Fruit fly (Drosophila melanogaster) whole organism, prepupa: ENCODE results near the gene CG13056.

ENCODE experiments used
- CG10631 ChIP-seq: fragments of 200-800 bp; sonication (Bioruptor generic); optimal IDR thresholded peaks from 2 replicates; lab custom pipeline; 2016; ENCODE audit warnings: missing biosample characterization, missing genetic modification characterization
- CG11762 ChIP-seq: fragments of 200-800 bp; sonication (Bioruptor generic); optimal IDR thresholded peaks from 3 replicates; lab custom pipeline; 2016; ENCODE audit warnings: missing biosample characterization, missing genetic modification characterization; ENCODE audit not compliant: insufficient read depth
- CG1621 ChIP-seq: fragments of 200-800 bp; sonication (Bioruptor generic); optimal IDR thresholded peaks from 3 replicates; lab custom pipeline; 2018; ENCODE audit warnings: missing biosample characterization, mild to moderate bottlenecking, missing genetic modification characterization
- CG16779 ChIP-seq: fragments of 200-800 bp; sonication (Bioruptor generic); optimal IDR thresholded peaks from 3 replicates; lab custom pipeline; 2017; ENCODE audit warnings: missing biosample characterization, mild to moderate bottlenecking, missing genetic modification characterization
- CG31627 ChIP-seq: fragments of 200-800 bp; sonication (Bioruptor generic); optimal IDR thresholded peaks from 3 replicates; lab custom pipeline; 2016; ENCODE audit warnings: missing biosample characterization, missing genetic modification characterization
- CG32006 ChIP-seq: fragments of 200-800 bp; sonication (Bioruptor generic); optimal IDR thresholded peaks from 3 replicates; lab custom pipeline; 2017; ENCODE audit warnings: missing biosample characterization, mild to moderate bottlenecking, missing genetic modification characterization
- CG3919 ChIP-seq: fragments of 200-800 bp; sonication (Bioruptor generic); optimal IDR thresholded peaks from 3 replicates; lab custom pipeline; 2016; ENCODE audit warnings: missing biosample characterization, missing genetic modification characterization
- CG4318 ChIP-seq: fragments of 200-800 bp; sonication (Bioruptor generic); optimal IDR thresholded peaks from 3 replicates; lab custom pipeline; 2017; ENCODE audit warnings: missing biosample characterization, mild to moderate bottlenecking, missing genetic modification characterization
- CG6276 ChIP-seq: fragments of 200-800 bp; sonication (Bioruptor generic); optimal IDR thresholded peaks from 2 replicates; lab custom pipeline; 2017; ENCODE audit warnings: missing biosample characterization, mild to moderate bottlenecking, missing genetic modification characterization
- CG6808 ChIP-seq: fragments of 200-800 bp; sonication (Bioruptor generic); optimal IDR thresholded peaks from 3 replicates; lab custom pipeline; 2017; ENCODE audit warnings: missing biosample characterization, missing genetic modification characterization, mild to moderate bottlenecking, moderate library complexity, missing genetic modification reagents
- CG6854 ChIP-seq: fragments of 200-800 bp; sonication (Bioruptor generic); optimal IDR thresholded peaks from 2 replicates; lab custom pipeline; 2017; ENCODE audit warnings: missing biosample characterization, mild to moderate bottlenecking, missing genetic modification characterization
- CG8319 ChIP-seq: fragments of 200-800 bp; sonication (Bioruptor generic); optimal IDR thresholded peaks from 3 replicates; lab custom pipeline; 2016; ENCODE audit warnings: missing biosample characterization, missing genetic modification characterization
- CG8632 ChIP-seq: fragments of 200-800 bp; sonication (Bioruptor generic); optimal IDR thresholded peaks from 3 replicates; lab custom pipeline; 2016; ENCODE audit warnings: missing biosample characterization, missing genetic modification characterization
- CG9139 ChIP-seq: fragments of 200-800 bp; sonication (Bioruptor generic); optimal IDR thresholded peaks from 3 replicates; lab custom pipeline; 2017; ENCODE audit warnings: missing biosample characterization, mild to moderate bottlenecking, missing genetic modification characterization
- Eip75B ChIP-seq: fragments of 200-800 bp; sonication (Bioruptor generic); optimal IDR thresholded peaks from 3 replicates; lab custom pipeline; 2016; ENCODE audit warnings: missing biosample characterization, missing genetic modification characterization
- Ets96B ChIP-seq: fragments of 200-800 bp; optimal IDR thresholded peaks from 2 replicates; lab custom pipeline; 2019; ENCODE audit warnings: missing biosample characterization, mild to moderate bottlenecking, missing genetic modification characterization, moderate library complexity
- Gug ChIP-seq: fragments of 200-800 bp; sonication (Bioruptor generic); IDR thresholded peaks from 2 replicates; pipeline ENCODE4 v1.3.6; 2022; ENCODE audit warnings: missing biosample characterization, missing genetic modification characterization
- Hr39 ChIP-seq: fragments of 200-800 bp; sonication (Bioruptor generic); optimal IDR thresholded peaks from 2 replicates; lab custom pipeline; 2016; ENCODE audit warnings: missing biosample characterization, missing genetic modification characterization
- Hr4 ChIP-seq: fragments of 200-800 bp; sonication (Bioruptor generic); optimal IDR thresholded peaks from 3 replicates; lab custom pipeline; 2016; ENCODE audit warnings: missing biosample characterization, missing genetic modification characterization
- Lpt ChIP-seq: fragments of 200-800 bp; sonication (Bioruptor generic); optimal IDR thresholded peaks from 3 replicates; lab custom pipeline; 2016; ENCODE audit warnings: missing biosample characterization, missing genetic modification characterization
- Met ChIP-seq: fragments of 200-800 bp; sonication (Bioruptor generic); optimal IDR thresholded peaks from 3 replicates; lab custom pipeline; 2016; ENCODE audit warnings: missing biosample characterization, missing genetic modification characterization
- Smox ChIP-seq: fragments of 200-800 bp; sonication (Bioruptor generic); optimal IDR thresholded peaks from 3 replicates; lab custom pipeline; 2016; ENCODE audit warnings: missing biosample characterization, missing genetic modification characterization
- achi ChIP-seq: fragments of 200-800 bp; sonication (Bioruptor generic); optimal IDR thresholded peaks from 3 replicates; lab custom pipeline; 2016; ENCODE audit warnings: missing biosample characterization, missing genetic modification characterization
- cyc ChIP-seq: fragments of 200-800 bp; sonication (Bioruptor generic); optimal IDR thresholded peaks from 3 replicates; lab custom pipeline; 2016; ENCODE audit warnings: missing biosample characterization, missing genetic modification characterization
- dac ChIP-seq: fragments of 200-800 bp; sonication (Bioruptor generic); optimal IDR thresholded peaks from 2 replicates; lab custom pipeline; 2017; ENCODE audit warnings: missing biosample characterization, mild to moderate bottlenecking, missing genetic modification characterization
- eg ChIP-seq: fragments of 200-800 bp; sonication (Bioruptor generic); IDR thresholded peaks from 3 replicates; pipeline ENCODE4 v1.3.6; 2022; ENCODE audit warnings: missing biosample characterization, missing genetic modification characterization
- fd85E ChIP-seq: fragments of 200-800 bp; sonication (Bioruptor generic); optimal IDR thresholded peaks from 3 replicates; lab custom pipeline; 2016; ENCODE audit warnings: missing biosample characterization, missing genetic modification characterization
- fkh ChIP-seq: fragments of 200-800 bp; sonication (Bioruptor generic); optimal IDR thresholded peaks from 3 replicates; lab custom pipeline; 2017; ENCODE audit warnings: missing biosample characterization, mild to moderate bottlenecking, missing genetic modification characterization, moderate library complexity
- lz ChIP-seq: fragments of 200-800 bp; sonication (Bioruptor generic); optimal IDR thresholded peaks from 3 replicates; lab custom pipeline; 2016; ENCODE audit warnings: missing biosample characterization, missing genetic modification characterization
- net ChIP-seq: fragments of 200-800 bp; sonication (Bioruptor generic); optimal IDR thresholded peaks from 3 replicates; lab custom pipeline; 2016; ENCODE audit warnings: missing biosample characterization, missing genetic modification characterization
- pdm3 ChIP-seq: fragments of 200-800 bp; sonication (Bioruptor generic); optimal IDR thresholded peaks from 3 replicates; lab custom pipeline; 2016; ENCODE audit warnings: missing biosample characterization, missing genetic modification characterization
- salr ChIP-seq, 2 experiments: fragments of 200-800 bp; sonication (Bioruptor generic); optimal IDR thresholded peaks; 3 replicates each; lab custom pipeline; 2016 to 2018; ENCODE audit warnings: missing biosample characterization in 2 of 2, missing genetic modification characterization in 2 of 2, mild to moderate bottlenecking in 1 of 2
- ss ChIP-seq, 2 experiments: fragments of 200-800 bp; sonication (Bioruptor generic); optimal IDR thresholded peaks; 2 replicates in 1 of 2; 3 replicates in 1 of 2; lab custom pipeline; 2017 to 2018; ENCODE audit warnings: mild to moderate bottlenecking in 2 of 2, missing biosample characterization in 2 of 2, missing genetic modification characterization in 2 of 2, moderate library complexity in 1 of 2
- svp ChIP-seq: fragments of 200-800 bp; sonication (Bioruptor generic); peaks from one replicate; lab custom pipeline; 2016; ENCODE audit warnings: missing biosample characterization, missing genetic modification characterization

The CG13056 gene

DNA sequence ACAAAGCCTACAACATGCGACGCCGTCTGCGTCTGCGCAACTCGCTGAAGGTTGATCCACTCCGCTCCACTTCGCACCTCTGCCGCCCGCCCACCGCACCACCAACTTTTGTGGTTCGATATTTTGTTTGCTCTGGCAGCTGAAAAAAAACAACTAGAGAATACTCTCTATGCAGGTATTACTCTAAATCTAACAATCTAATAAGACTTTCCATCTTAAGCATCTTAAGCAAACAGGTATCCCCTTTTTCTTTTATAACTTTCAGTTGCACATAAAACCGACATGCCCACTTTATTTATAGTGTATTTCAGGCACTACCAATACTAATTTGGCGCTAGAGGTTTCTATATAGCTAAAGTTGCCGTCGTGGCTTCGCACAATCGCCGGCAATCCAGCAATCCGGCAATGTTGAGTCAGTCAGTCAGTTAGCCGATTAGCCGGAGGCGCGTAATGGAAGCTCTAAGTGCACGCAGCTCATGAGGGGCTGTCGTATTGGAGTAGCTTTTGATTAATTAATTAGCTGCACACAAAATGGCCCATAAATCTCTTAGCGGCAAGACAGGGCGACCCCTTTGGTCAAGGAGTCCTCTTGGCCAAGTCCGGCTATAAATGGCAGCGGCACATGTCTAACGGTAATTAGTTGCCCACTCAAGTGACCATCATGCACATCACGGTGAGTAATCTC, 4.8 kb upstream of the CG13056 start, which contains the start of gene CG13058 (continued):
- TF ChIP-seq salr (GFP tag; optimal IDR thresholded peaks at IDR 0.05; lab: Kevin White, UChicago), result peak; percentile 42 to 64
- TF ChIP-seq eg (GFP tag; lab: Robert Waterston, UW), result peak; percentile 23; the same call in 1 of the 3 replicates
- peak; percentile 40 for TF ChIP-seq CG6808 (GFP tag; lab: Kevin White, UChicago)
- peak; percentile 37 for TF ChIP-seq CG10631 (GFP tag; lab: Kevin White, UChicago)
- peak; percentile 61 for TF ChIP-seq achi (GFP tag; lab: Kevin White, UChicago)
- peak; percentile 67 for TF ChIP-seq fkh (GFP tag; lab: Kevin White, UChicago)
- TF ChIP-seq CG8319 (GFP tag; lab: Kevin White, UChicago), result no peak
- TF ChIP-seq CG6276 (GFP tag; lab: Kevin White, UChicago), result peak; percentile 79
- peak; percentile 32; the same call in 1 of the 2 replicates for TF ChIP-seq Gug (GFP tag; lab: Robert Waterston, UW)
- peak; percentile 85 for TF ChIP-seq Hr4 (GFP tag; lab: Kevin White, UChicago)
- TF ChIP-seq lz (GFP tag; lab: Kevin White, UChicago), result no peak
- peak; percentile 44 for TF ChIP-seq CG3919 (GFP tag; lab: Kevin White, UChicago)
- TF ChIP-seq Met (GFP tag; lab: Kevin White, UChicago), result peak; percentile 9
- TF ChIP-seq CG4318 (GFP tag; lab: Kevin White, UChicago), result peak; percentile 78
- no peak for TF ChIP-seq CG31627 (GFP tag; lab: Kevin White, UChicago)
- peak; percentile 35 for TF ChIP-seq dac
- TF ChIP-seq CG8632 (GFP tag; lab: Kevin White, UChicago), result peak; percentile 4
- TF ChIP-seq CG32006 (GFP tag; lab: Kevin White, UChicago), result peak; percentile 85
- peak; percentile 43 for TF ChIP-seq CG11762 (GFP tag; lab: Kevin White, UChicago)
- no peak for TF ChIP-seq Eip75B (GFP tag; lab: Kevin White, UChicago)
- no peak for TF ChIP-seq CG6854 (GFP tag; lab: Kevin White, UChicago)
- peak; percentile 71 for TF ChIP-seq Ets96B (tag; lab: Kevin White, UChicago)

DNA sequence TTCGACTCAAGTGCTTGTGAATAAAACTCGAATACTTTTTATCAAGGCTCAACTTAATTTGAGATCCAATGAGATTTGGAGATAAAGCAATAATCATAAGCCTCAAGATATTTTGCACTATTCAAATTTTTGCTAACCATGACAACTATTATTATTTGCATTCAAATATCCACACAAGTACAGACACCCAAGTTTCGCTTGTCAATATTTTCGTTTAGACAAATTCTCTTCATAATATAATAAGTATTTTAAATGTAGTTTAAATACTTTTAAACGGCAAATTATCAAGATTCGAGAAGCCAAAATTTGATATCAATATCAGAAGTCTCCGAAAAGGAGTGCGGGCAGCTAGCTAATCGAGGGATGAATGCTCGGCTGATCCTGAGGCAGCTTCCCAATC, 3.6 kb upstream of the CG13056 start, which contains the start of gene CG33061:
Gene CG33061, plus strand, starts transcription at position 301 of the 400 bp plus-strand sequence.
- TF ChIP-seq Lpt (GFP tag; lab: Kevin White, UChicago), result no peak
- TF ChIP-seq svp (GFP tag; lab: Kevin White, UChicago), result no peak

DNA sequence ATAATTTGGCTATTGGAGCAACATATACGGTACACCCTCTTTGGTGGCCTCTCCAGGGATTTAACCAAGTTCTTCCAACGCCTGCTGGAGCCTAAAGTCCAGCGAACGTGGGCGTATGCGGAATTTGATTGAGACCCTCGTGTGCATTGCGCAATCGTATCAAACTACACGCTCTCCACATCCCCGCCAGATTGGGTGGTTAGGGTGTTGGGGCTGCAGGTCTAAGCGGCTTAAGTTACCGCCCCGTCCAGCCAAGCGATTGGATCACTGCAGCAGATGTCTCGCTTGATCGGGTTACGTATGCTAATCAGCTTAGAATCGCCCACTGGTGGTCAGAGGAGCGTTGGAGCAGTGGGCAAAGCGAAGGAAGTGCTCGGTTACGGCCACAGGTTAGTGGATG, 2.4 kb upstream of the CG13056 start, which contains the start of gene CG33060:
Gene CG33060, plus strand, starts transcription at position 301 of the 400 bp plus-strand sequence.
- TF ChIP-seq CG31627 (GFP tag; lab: Kevin White, UChicago) (no peak), Lpt (GFP tag; lab: Kevin White, UChicago) (no peak), CG6854 (GFP tag; lab: Kevin White, UChicago) (no peak), Hr39 (no peak), fd85E (GFP tag; lab: Kevin White, UChicago) (no peak), cyc (GFP tag; lab: Kevin White, UChicago) (no peak), CG1621 (tag; lab: Kevin White, UChicago) (no peak), CG9139 (GFP tag; lab: Kevin White, UChicago) (no peak), pdm3 (no peak), achi (GFP tag; lab: Kevin White, UChicago) (no peak), Smox (GFP tag; lab: Kevin White, UChicago) (no peak), CG16779 (tag; lab: Kevin White, UChicago) (no peak), net (GFP tag; lab: Kevin White, UChicago) (no peak), salr (GFP tag; optimal IDR thresholded peaks at IDR 0.05; lab: Kevin White, UChicago) (no peak), CG4318 (GFP tag; lab: Kevin White, UChicago) (no peak), CG11762 (GFP tag; lab: Kevin White, UChicago) (no peak), ss (GFP tag; optimal IDR thresholded peaks at IDR 0.05; lab: Kevin White, UChicago) (no peak), Ets96B (tag; lab: Kevin White, UChicago) (no peak), CG10631 (GFP tag; lab: Kevin White, UChicago) (no peak)
